Fruit fly (Drosophila melanogaster) whole organism, embryonic: ENCODE data around the gene mRpS11.

Experiments
- Aef1 ChIP-seq: fragments of 200-800 bp; sonication (Bioruptor generic); IDR thresholded peaks from 3 replicates; pipeline ENCODE4 v1.3.6; 2022; ENCODE audit warnings: missing biosample characterization, missing genetic modification characterization
- Atf6 ChIP-seq: fragments of 200-800 bp; sonication (Bioruptor generic); IDR thresholded peaks from 2 replicates; pipeline ENCODE4 v1.3.6; 2022; ENCODE audit warnings: missing biosample characterization, missing genetic modification characterization
- CG10321 ChIP-seq: fragments of 200-800 bp; sonication (Bioruptor generic); IDR thresholded peaks from 2 replicates; pipeline ENCODE4 v1.3.6; 2022; ENCODE audit warnings: missing biosample characterization, missing genetic modification characterization
- CG13894 ChIP-seq: fragments of 200-800 bp; sonication (Bioruptor generic); optimal IDR thresholded peaks from 3 replicates; lab custom pipeline; 2018; ENCODE audit warnings: missing biosample characterization, mild to moderate bottlenecking, missing genetic modification characterization, moderate library complexity
- CG14050 ChIP-seq: fragments of 200-800 bp; sonication (Bioruptor generic); IDR thresholded peaks from 3 replicates; pipeline ENCODE4 v1.3.6; 2022; ENCODE audit warnings: missing biosample characterization, missing genetic modification characterization
- CG15011 ChIP-seq: fragments of 200-800 bp; sonication (Bioruptor generic); optimal IDR thresholded peaks from 3 replicates; lab custom pipeline; 2018; ENCODE audit warnings: missing biosample characterization, mild to moderate bottlenecking, missing genetic modification characterization
- CG15514 ChIP-seq: fragments of 200-800 bp; sonication (Bioruptor generic); optimal IDR thresholded peaks from 3 replicates; lab custom pipeline; 2017; ENCODE audit warnings: missing biosample characterization, missing genetic modification characterization, mild to moderate bottlenecking, moderate library complexity, missing genetic modification reagents
- CG17328 ChIP-seq: fragments of 200-800 bp; sonication (Bioruptor generic); IDR thresholded peaks from 2 replicates; pipeline ENCODE4 v1.3.6; 2022; ENCODE audit warnings: missing biosample characterization, missing genetic modification characterization
- CG17361 ChIP-seq: fragments of 200-800 bp; sonication (Bioruptor generic); IDR thresholded peaks from 3 replicates; pipeline ENCODE4 v1.3.6; 2022; ENCODE audit warnings: missing biosample characterization, missing genetic modification characterization
- CG17912 ChIP-seq: fragments of 200-800 bp; sonication (Bioruptor generic); optimal IDR thresholded peaks from 2 replicates; lab custom pipeline; 2018; ENCODE audit warnings: missing biosample characterization, mild to moderate bottlenecking, missing genetic modification characterization
- CG18262 ChIP-seq: fragments of 200-800 bp; optimal IDR thresholded peaks from 3 replicates; lab custom pipeline; 2019; ENCODE audit warnings: missing biosample characterization, mild to moderate bottlenecking, missing genetic modification characterization, moderate library complexity
- CG3065 ChIP-seq: fragments of 200-800 bp; sonication (Bioruptor generic); optimal IDR thresholded peaks from 2 replicates; lab custom pipeline; 2016; ENCODE audit warnings: missing biosample characterization, missing genetic modification characterization
- CG4617 ChIP-seq: fragments of 200-800 bp; sonication (Bioruptor generic); optimal IDR thresholded peaks from 3 replicates; lab custom pipeline; 2016; ENCODE audit warnings: missing biosample characterization, missing genetic modification characterization, borderline replicate concordance
- CG8281 ChIP-seq: fragments of 200-800 bp; sonication (Bioruptor generic); optimal IDR thresholded peaks from 2 replicates; lab custom pipeline; 2018; ENCODE audit warnings: missing biosample characterization, mild to moderate bottlenecking, missing genetic modification characterization, moderate library complexity
- CG9437 ChIP-seq: fragments of 200-800 bp; sonication (Bioruptor generic); optimal IDR thresholded peaks from 2 replicates; lab custom pipeline; 2018; ENCODE audit warnings: missing biosample characterization, mild to moderate bottlenecking, missing genetic modification characterization
- CkIIα-i1 ChIP-seq: fragments of 200-800 bp; sonication (Bioruptor generic); IDR thresholded peaks from 2 replicates; pipeline ENCODE4 v1.3.6; 2022; ENCODE audit warnings: missing biosample characterization, missing genetic modification characterization
- D ChIP-seq, 2 experiments: fragments of 200-800 bp in 1 of 2; fragments of >200 bp in 1 of 2; sonication (Bioruptor generic) in 1 of 2; optimal IDR thresholded peaks; 2 replicates in 1 of 2; 3 replicates in 1 of 2; lab custom pipeline; 2017; ENCODE audit warnings: mild to moderate bottlenecking in 1 of 2, missing biosample characterization in 1 of 2, missing genetic modification characterization in 1 of 2, missing genetic modification reagents in 1 of 2
- Dll ChIP-seq: fragments of 200-800 bp; sonication (Bioruptor generic); IDR thresholded peaks from 4 replicates; pipeline ENCODE4 v1.3.6; 2022; ENCODE audit warnings: missing biosample characterization, missing genetic modification characterization; ENCODE audit not compliant: partially characterized antibody
- Doc3 ChIP-seq: fragments of 200-800 bp; sonication (Bioruptor generic); IDR thresholded peaks from 3 replicates; pipeline ENCODE4 v1.3.6; 2022; ENCODE audit warnings: missing biosample characterization, missing genetic modification characterization; ENCODE audit not compliant: partially characterized antibody
- Eip74EF ChIP-seq, 2 experiments: fragments of 200-800 bp in 1 of 2; fragments of >200 bp in 1 of 2; sonication (Bioruptor generic) in 1 of 2; optimal IDR thresholded peaks; 2 replicates each; lab custom pipeline; 2017 to 2019; ENCODE audit warnings: missing biosample characterization in 2 of 2, missing genetic modification characterization in 2 of 2, mild to moderate bottlenecking in 1 of 2, moderate library complexity in 1 of 2
- Hey ChIP-seq: fragments of 200-800 bp; sonication (Bioruptor generic); optimal IDR thresholded peaks from 3 replicates; lab custom pipeline; 2018; ENCODE audit warnings: missing biosample characterization, mild to moderate bottlenecking, missing genetic modification characterization
- Hmr ChIP-seq: fragments of 200-800 bp; sonication (Bioruptor generic); optimal IDR thresholded peaks from 3 replicates; lab custom pipeline; 2017; ENCODE audit warnings: mild to moderate bottlenecking, missing biosample characterization, missing genetic modification reagents, missing genetic modification characterization
- Lim3 ChIP-seq: fragments of 200-800 bp; sonication (Bioruptor generic); IDR thresholded peaks from 2 replicates; pipeline ENCODE4 v1.3.6; 2022; ENCODE audit warnings: missing biosample characterization, missing genetic modification characterization
- MBD-R2 ChIP-seq: fragments of 200-800 bp; sonication (Bioruptor generic); IDR thresholded peaks from 2 replicates; pipeline ENCODE4 v1.3.6; 2022; ENCODE audit warnings: missing biosample characterization, missing genetic modification characterization
- MESR4 ChIP-seq: fragments of 200-800 bp; sonication (Bioruptor generic); optimal IDR thresholded peaks from 2 replicates; lab custom pipeline; 2018; ENCODE audit warnings: missing biosample characterization, mild to moderate bottlenecking, missing genetic modification characterization, moderate library complexity
- MTF-1 ChIP-seq: fragments of 200-800 bp; sonication (Bioruptor generic); optimal IDR thresholded peaks from 2 replicates; lab custom pipeline; 2018; ENCODE audit warnings: missing biosample characterization, mild to moderate bottlenecking, missing genetic modification characterization, borderline replicate concordance
- Med ChIP-seq: fragments of 200-800 bp; sonication (Bioruptor generic); peaks from one replicate; lab custom pipeline; 2016; ENCODE audit warnings: missing biosample characterization, missing genetic modification characterization, mild to moderate bottlenecking, inconsistent platforms, moderate library complexity
- Mrtf ChIP-seq: fragments of 200-800 bp; sonication (Bioruptor generic); IDR thresholded peaks from 3 replicates; pipeline ENCODE4 v1.3.6; 2022; ENCODE audit warnings: missing biosample characterization, missing genetic modification characterization
- Nf-YC ChIP-seq: fragments of 200-800 bp; optimal IDR thresholded peaks from 3 replicates; lab custom pipeline; 2019; ENCODE audit warnings: missing biosample characterization, mild to moderate bottlenecking, missing genetic modification characterization, moderate library complexity
- Ptx1 ChIP-seq: fragments of 200-800 bp; sonication (Bioruptor generic); IDR thresholded peaks from 2 replicates; pipeline ENCODE4 v1.3.6; 2022; ENCODE audit warnings: missing biosample characterization, missing genetic modification characterization
- Scr ChIP-seq: fragments of 200-800 bp; sonication (Bioruptor generic); IDR thresholded peaks from 2 replicates; pipeline ENCODE4 v1.3.6; 2022; ENCODE audit warnings: missing biosample characterization, missing genetic modification characterization; ENCODE audit not compliant: partially characterized antibody
- Vsx1 ChIP-seq: fragments of 200-800 bp; sonication (Bioruptor generic); optimal IDR thresholded peaks from 2 replicates; lab custom pipeline; 2017; ENCODE audit warnings: missing biosample characterization, mild to moderate bottlenecking, missing genetic modification characterization, missing genetic modification reagents
- YL-1 ChIP-seq: fragments of 200-800 bp; sonication (Bioruptor generic); optimal IDR thresholded peaks from 3 replicates; lab custom pipeline; 2017; ENCODE audit warnings: missing biosample characterization, mild to moderate bottlenecking, missing genetic modification characterization
- bcd ChIP-seq: fragments of 200-800 bp; sonication (Bioruptor generic); optimal IDR thresholded peaks from 2 replicates; lab custom pipeline; 2017; ENCODE audit warnings: missing biosample characterization, mild to moderate bottlenecking, missing genetic modification characterization
- dm ChIP-seq: fragments of 200-800 bp; sonication (Bioruptor generic); optimal IDR thresholded peaks from 3 replicates; lab custom pipeline; 2016; ENCODE audit warnings: missing biosample characterization, missing genetic modification characterization
- dysf ChIP-seq: fragments of 200-800 bp; sonication (Bioruptor generic); IDR thresholded peaks from 3 replicates; pipeline ENCODE4 v1.3.6; 2022; ENCODE audit warnings: missing biosample characterization, missing genetic modification characterization
- ftz-f1 ChIP-seq: fragments of 200-800 bp; sonication (Bioruptor generic); optimal IDR thresholded peaks from 2 replicates; lab custom pipeline; 2016; ENCODE audit warnings: missing biosample characterization, missing genetic modification characterization
- gcm ChIP-seq: fragments of 200-800 bp; sonication (Bioruptor generic); optimal IDR thresholded peaks from 2 replicates; lab custom pipeline; 2019; ENCODE audit warnings: missing biosample characterization, mild to moderate bottlenecking, missing genetic modification characterization, moderate library complexity
- gcm2 ChIP-seq: fragments of 200-800 bp; sonication (Bioruptor generic); optimal IDR thresholded peaks from 2 replicates; lab custom pipeline; 2016; ENCODE audit warnings: missing biosample characterization, missing genetic modification characterization
- gem ChIP-seq: fragments of 200-800 bp; sonication (Bioruptor generic); optimal IDR thresholded peaks from 2 replicates; lab custom pipeline; 2019; ENCODE audit warnings: missing biosample characterization, mild to moderate bottlenecking, missing genetic modification characterization, moderate library complexity
- insv ChIP-seq, 2 experiments: fragments of 200-800 bp; sonication (Bioruptor generic); optimal IDR thresholded peaks; 3 replicates each; lab custom pipeline; 2016 to 2018; ENCODE audit warnings: missing biosample characterization in 2 of 2, missing genetic modification characterization in 2 of 2
- kni ChIP-seq: fragments of 200-800 bp; sonication (Bioruptor generic); optimal IDR thresholded peaks from 3 replicates; lab custom pipeline; 2017; ENCODE audit warnings: mild to moderate bottlenecking, missing biosample characterization, missing genetic modification reagents, missing genetic modification characterization
- luna ChIP-seq: fragments of 200-800 bp; sonication (Bioruptor generic); optimal IDR thresholded peaks from 2 replicates; lab custom pipeline; 2016; ENCODE audit warnings: missing biosample characterization, missing genetic modification characterization
- oc ChIP-seq: fragments of 200-800 bp; sonication (Bioruptor generic); optimal IDR thresholded peaks from 2 replicates; lab custom pipeline; 2018; ENCODE audit warnings: missing biosample characterization, mild to moderate bottlenecking, missing genetic modification characterization, moderate library complexity
- pros ChIP-seq: fragments of 200-800 bp; sonication (Bioruptor generic); optimal IDR thresholded peaks from 3 replicates; lab custom pipeline; 2019; ENCODE audit warnings: missing biosample characterization, mild to moderate bottlenecking, missing genetic modification characterization, moderate library complexity
- sna ChIP-seq: fragments of 200-800 bp; sonication (Bioruptor generic); IDR thresholded peaks from 2 replicates; pipeline ENCODE4 v1.3.6; 2022; ENCODE audit warnings: missing biosample characterization, missing genetic modification characterization; ENCODE audit not compliant: partially characterized antibody
- unc-4 ChIP-seq: fragments of 200-800 bp; sonication (Bioruptor generic); IDR thresholded peaks from 2 replicates; pipeline ENCODE4 v1.3.6; 2022; ENCODE audit warnings: missing biosample characterization, missing genetic modification characterization; ENCODE audit not compliant: partially characterized antibody
- unpg ChIP-seq: fragments of 200-800 bp; sonication (Bioruptor generic); optimal IDR thresholded peaks from 3 replicates; lab custom pipeline; 2018; ENCODE audit warnings: missing biosample characterization, mild to moderate bottlenecking, missing genetic modification characterization, moderate library complexity
- wor ChIP-seq: fragments of 200-800 bp; sonication (Bioruptor generic); IDR thresholded peaks from 2 replicates; pipeline ENCODE4 v1.3.6; 2022; ENCODE audit warnings: missing biosample characterization, missing genetic modification characterization
- z ChIP-seq: fragments of 200-800 bp; sonication (Bioruptor generic); IDR thresholded peaks from 3 replicates; pipeline ENCODE4 v1.3.6; 2022; ENCODE audit warnings: missing biosample characterization, missing genetic modification characterization

mRpS11 gene

dm6 chr3R:17043570-17043923, 29.0 kb upstream of the mRpS11 start:
- no peak for TF ChIP-seq CG17912 (GFP tag; lab: Kevin White, UChicago)
- TF ChIP-seq Doc3 (GFP tag; lab: Robert Waterston, UW) = 0 out of 3 replicates have a peak, but pooled peaks have one; percentile 5
- TF ChIP-seq CG15011 (GFP tag; lab: Kevin White, UChicago) = no peak
- TF ChIP-seq MBD-R2 = peak; percentile 71
- no peak for TF ChIP-seq CG15514 (GFP tag; lab: Kevin White, UChicago)
- no peak for TF ChIP-seq bcd
- peak; percentile 63; the same call in 2 of the 4 replicates for TF ChIP-seq Dll (GFP tag; lab: Robert Waterston, UW)
- no peak for TF ChIP-seq Mrtf (GFP tag; lab: Robert Waterston, UW)
- peak; percentile 1 for TF ChIP-seq D (optimal IDR thresholded peaks at IDR 0.05; lab: Kevin White, UChicago)
- TF ChIP-seq D (GFP tag; optimal IDR thresholded peaks at IDR 0.05; lab: Kevin White, UChicago) = no peak
- peak; percentile 61 for TF ChIP-seq CG4617
- peak; percentile 76 for TF ChIP-seq ftz-f1
- TF ChIP-seq Med = peak; percentile 44
- TF ChIP-seq MESR4 (GFP tag; lab: Kevin White, UChicago) = peak; percentile 96
- no peak for TF ChIP-seq pros (GFP tag; lab: Kevin White, UChicago)
- no peak for TF ChIP-seq CG14050 (GFP tag; lab: Robert Waterston, UW)
- no peak for TF ChIP-seq CkIIα-i1 (GFP tag; lab: Robert Waterston, UW)
- TF ChIP-seq CG17361 (GFP tag; lab: Robert Waterston, UW) = no peak; the same call in 2 of the 3 replicates
- no peak for TF ChIP-seq Aef1 (GFP tag; lab: Robert Waterston, UW)
- 0 out of 2 replicates have a peak, but pooled peaks have one; percentile 16 for TF ChIP-seq CG17328 (GFP tag; lab: Robert Waterston, UW)
- no peak for TF ChIP-seq unpg (GFP tag; lab: Kevin White, UChicago)
- no peak for TF ChIP-seq gcm2 (GFP tag; lab: Kevin White, UChicago)
- TF ChIP-seq Atf6 = 0 out of 2 replicates have a peak, but pooled peaks have one; percentile 25
- TF ChIP-seq insv (GFP tag; optimal IDR thresholded peaks at IDR 0.05; lab: Kevin White, UChicago) = no peak
- TF ChIP-seq oc = no peak
- TF ChIP-seq dm = no peak
- no peak for TF ChIP-seq luna
- peak; percentile 51; the same call in 1 of the 2 replicates for TF ChIP-seq sna (GFP tag; lab: Robert Waterston, UW)
- TF ChIP-seq CG18262 (tag; lab: Kevin White, UChicago) = no peak
- no peak for TF ChIP-seq kni
- TF ChIP-seq Hey (tag; lab: Kevin White, UChicago) = peak; percentile 60
- TF ChIP-seq CG9437 = no peak
- TF ChIP-seq CG13894 (tag; lab: Kevin White, UChicago) = no peak

- TF ChIP-seq MTF-1 (GFP tag; lab: Kevin White, UChicago) = no peak
- TF ChIP-seq gem (tag; lab: Kevin White, UChicago) = peak; percentile 69
- TF ChIP-seq CG8281 (tag; lab: Kevin White, UChicago) = no peak
- no peak for TF ChIP-seq CG10321 (GFP tag; lab: Robert Waterston, UW)
- TF ChIP-seq bcd = no peak
- TF ChIP-seq pros (GFP tag; lab: Kevin White, UChicago) = no peak
- TF ChIP-seq gcm (GFP tag; lab: Kevin White, UChicago) = peak; percentile 23
- TF ChIP-seq dysf = peak; percentile 57; the same call in 1 of the 3 replicates
- TF ChIP-seq unc-4 (GFP tag; lab: Robert Waterston, UW) = no peak
- no peak for TF ChIP-seq Scr (GFP tag; lab: Robert Waterston, UW)
- TF ChIP-seq YL-1 (GFP tag; lab: Kevin White, UChicago) = no peak
- no peak for TF ChIP-seq Eip74EF (GFP tag; optimal IDR thresholded peaks at IDR 0.05; lab: Kevin White, UChicago)
- TF ChIP-seq CG3065 (GFP tag; lab: Kevin White, UChicago) = no peak
- 0 out of 2 replicates have a peak, but pooled peaks have one; percentile 31 for TF ChIP-seq wor (GFP tag; lab: Robert Waterston, UW)
- TF ChIP-seq Nf-YC = peak; percentile 8
- no peak for TF ChIP-seq Vsx1 (GFP tag; lab: Kevin White, UChicago)
- peak; percentile 41; the same call in 1 of the 2 replicates for TF ChIP-seq Ptx1 (GFP tag; lab: Robert Waterston, UW)
- TF ChIP-seq Lim3 = no peak
- TF ChIP-seq Hmr (GFP tag; lab: Kevin White, UChicago) = no peak
- no peak for TF ChIP-seq z
Observed at dm6 chr3R:17048867-17049266, 23.7 kb upstream of the mRpS11 start.
